Fruit fly (Drosophila melanogaster): ENCODE results near the gene Nha2.

Gene Nha2

DNA sequence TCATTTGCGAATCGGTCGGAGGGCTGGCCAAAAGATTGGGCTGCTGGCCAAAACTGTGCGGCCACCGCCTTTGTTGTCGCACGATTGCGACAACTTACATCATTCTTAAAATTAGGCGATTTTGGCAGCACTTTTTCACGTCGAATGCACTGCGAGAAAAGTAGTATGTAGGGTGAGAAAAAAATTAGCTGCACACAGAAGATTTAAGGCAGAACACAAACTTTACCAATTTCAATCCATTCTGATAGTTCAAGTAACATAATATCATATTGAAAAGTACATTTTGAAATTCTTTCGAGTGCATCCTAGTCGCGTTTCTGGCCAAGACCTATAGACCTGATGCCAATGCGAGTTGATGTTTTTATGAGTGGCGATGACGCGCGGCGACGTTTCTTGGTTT, 30.2 kb upstream of the Nha2 start (continued):
- peak; percentile 33; the same call in 1 of the 2 replicates for TF ChIP-seq MBD-R2 (GFP tag; IDR thresholded peaks at IDR 0.05)
- TF ChIP-seq Xbp1 (GFP tag; optimal IDR thresholded peaks at IDR 0.05): peak; percentile 63
- peak; percentile 11 for TF ChIP-seq maf-S (GFP tag; optimal IDR thresholded peaks at IDR 0.05)
- TF ChIP-seq CG14965 (GFP tag; optimal IDR thresholded peaks at IDR 0.05; ENCODE audit: borderline replicate concordance): no peak
- TF ChIP-seq Nf-YB (GFP tag; optimal IDR thresholded peaks at IDR 0.05): no peak
- no peak for TF ChIP-seq trh (GFP tag; optimal IDR thresholded peaks at IDR 0.05)
- TF ChIP-seq Hr78 (GFP tag; optimal IDR thresholded peaks at IDR 0.05): no peak
- TF ChIP-seq CHES-1-like (GFP tag; optimal IDR thresholded peaks at IDR 0.05): peak; percentile 48
- TF ChIP-seq Blimp-1 (GFP tag; optimal IDR thresholded peaks at IDR 0.05): peak; percentile 16
- TF ChIP-seq MTF-1 (GFP tag; optimal IDR thresholded peaks at IDR 0.05; ENCODE audit: borderline replicate concordance): no peak
- no peak for TF ChIP-seq zen (tag; optimal IDR thresholded peaks at IDR 0.05)
- no peak for TF ChIP-seq Hand (GFP tag; optimal IDR thresholded peaks at IDR 0.05)
- TF ChIP-seq ab (GFP tag; optimal IDR thresholded peaks at IDR 0.05): no peak
- TF ChIP-seq pita (GFP tag; optimal IDR thresholded peaks at IDR 0.05): no peak
- no peak for TF ChIP-seq org-1 (GFP tag; optimal IDR thresholded peaks at IDR 0.05)
- peak; percentile 67 for TF ChIP-seq Mrtf (GFP tag; IDR thresholded peaks at IDR 0.05)
- no peak for TF ChIP-seq tap (tag; optimal IDR thresholded peaks at IDR 0.05)
- no peak for TF ChIP-seq CG13123 (GFP tag; optimal IDR thresholded peaks at IDR 0.05)
- peak; percentile 55 for TF ChIP-seq unpg (GFP tag; optimal IDR thresholded peaks at IDR 0.05)
- TF ChIP-seq NC2β (GFP tag; optimal IDR thresholded peaks at IDR 0.05): no peak
- no peak for TF ChIP-seq CG4707 (GFP tag; optimal IDR thresholded peaks at IDR 0.05)
- peak; percentile 70; the same call in 1 of the 2 replicates for TF ChIP-seq CG14014 (GFP tag; IDR thresholded peaks at IDR 0.05)
- peak; percentile 45; the same call in 1 of the 2 replicates for TF ChIP-seq H2.0 (GFP tag; IDR thresholded peaks at IDR 0.05)
- TF ChIP-seq nerfin-1 (tag; optimal IDR thresholded peaks at IDR 0.05): no peak
- TF ChIP-seq D19A (tag; optimal IDR thresholded peaks at IDR 0.05): no peak
- TF ChIP-seq CG14050 (GFP tag; IDR thresholded peaks at IDR 0.05): no peak
- 0 out of 3 replicates have a peak, but pooled peaks have one; percentile 12 for TF ChIP-seq ken (GFP tag; IDR thresholded peaks at IDR 0.05)
- no peak for TF ChIP-seq salm (tag; optimal IDR thresholded peaks at IDR 0.05)
- TF ChIP-seq hth (optimal IDR thresholded peaks at IDR 0.05): no peak
- TF ChIP-seq slou (GFP tag; optimal IDR thresholded peaks at IDR 0.05): no peak
- peak; percentile 65 for TF ChIP-seq CG9609 (GFP tag; optimal IDR thresholded peaks at IDR 0.05)
- TF ChIP-seq lbe (GFP tag; optimal IDR thresholded peaks at IDR 0.05): no peak
- TF ChIP-seq dmrt11E (tag; optimal IDR thresholded peaks at IDR 0.05): peak; percentile 4
- peak; percentile 69 for TF ChIP-seq Atf6 (GFP tag; IDR thresholded peaks at IDR 0.05)
- no peak for TF ChIP-seq vfl (GFP tag; optimal IDR thresholded peaks at IDR 0.05)
- TF ChIP-seq sens-2 (GFP tag; IDR thresholded peaks at IDR 0.05): no peak
- peak; percentile 58; the same call in 2 of the 3 replicates for TF ChIP-seq B-H1 (GFP tag; IDR thresholded peaks at IDR 0.05)
- peak; percentile 30 for TF ChIP-seq CG13424 (tag; optimal IDR thresholded peaks at IDR 0.05)
- no peak for TF ChIP-seq Tbp (GFP tag; optimal IDR thresholded peaks at IDR 0.05)
- no peak for TF ChIP-seq CG10267 (tag; optimal IDR thresholded peaks at IDR 0.05)
- TF ChIP-seq Bgb (GFP tag; IDR thresholded peaks at IDR 0.05; ENCODE audit: partially characterized antibody): no peak
- TF ChIP-seq CG7987 (GFP tag; optimal IDR thresholded peaks at IDR 0.05): no peak
- TF ChIP-seq wek (GFP tag; optimal IDR thresholded peaks at IDR 0.05): no peak
- TF ChIP-seq trem (tag; optimal IDR thresholded peaks at IDR 0.05): no peak
- TF ChIP-seq CG31441 (GFP tag; IDR thresholded peaks at IDR 0.05): 0 out of 2 replicates have a peak, but pooled peaks have one; percentile 34
- TF ChIP-seq klu (GFP tag; IDR thresholded peaks at IDR 0.05): peak; percentile 43; the same call in 1 of the 2 replicates
- TF ChIP-seq CG6854 (GFP tag; optimal IDR thresholded peaks at IDR 0.05): no peak
- TF ChIP-seq crol (GFP tag; IDR thresholded peaks at IDR 0.05): no peak
- TF ChIP-seq z (GFP tag; IDR thresholded peaks at IDR 0.05): no peak
- no peak for TF ChIP-seq HLHmδ (GFP tag; optimal IDR thresholded peaks at IDR 0.05)
- TF ChIP-seq CG11456 (GFP tag; IDR thresholded peaks at IDR 0.05): peak; percentile 67; the same call in 1 of the 3 replicates

All from whole organism, embryonic.